Fruit fly (Drosophila melanogaster): ENCODE data around the gene Cyp4ae1.
A peak's percentile ranks its signal among the peaks of the same experiment; 100 is the strongest.

The Cyp4ae1 gene

dm6 chrX:2222181-2222790 lies 43.5 kb downstream of the Cyp4ae1 start, which contains the start of gene Vinc (continued):
- TF ChIP-seq zen (tag; optimal IDR thresholded peaks at IDR 0.05) (peak; percentile 61), CG10147 (GFP tag; optimal IDR thresholded peaks at IDR 0.05) (peak; percentile 91), Myb (GFP tag; optimal IDR thresholded peaks at IDR 0.05) (peak; percentile 58), Hmx (GFP tag; optimal IDR thresholded peaks at IDR 0.05) (peak; percentile 76), pnt (GFP tag; optimal IDR thresholded peaks at IDR 0.05) (peak; percentile 85), ara (GFP tag; IDR thresholded peaks at IDR 0.05) (no peak), CG6854 (GFP tag; optimal IDR thresholded peaks at IDR 0.05) (peak; percentile 92), slbo (GFP tag; IDR thresholded peaks at IDR 0.05) (peak; percentile 78), CG10979 (tag; optimal IDR thresholded peaks at IDR 0.05) (peak; percentile 89), CG15269 (tag; optimal IDR thresholded peaks at IDR 0.05) (peak; percentile 86), CG4854 (GFP tag; optimal IDR thresholded peaks at IDR 0.05) (peak; percentile 73), unc-4 (GFP tag; IDR thresholded peaks at IDR 0.05; ENCODE audit: partially characterized antibody) (no peak), grn (GFP tag; optimal IDR thresholded peaks at IDR 0.05) (no peak), gt (GFP tag; IDR thresholded peaks at IDR 0.05) (no peak), sc (optimal IDR thresholded peaks at IDR 0.05) (no peak), sc (GFP tag; optimal IDR thresholded peaks at IDR 0.05) (peak; percentile 59), toy (GFP tag; IDR thresholded peaks at IDR 0.05) (no peak; the same call in 1 of the 2 replicates), CHES-1-like (GFP tag; optimal IDR thresholded peaks at IDR 0.05) (peak; percentile 58), dmrt99B (tag; optimal IDR thresholded peaks at IDR 0.05) (peak; percentile 80), Neu2 (GFP tag; optimal IDR thresholded peaks at IDR 0.05; ENCODE audit: borderline replicate concordance) (peak; percentile 58), Sin3A (optimal IDR thresholded peaks at IDR 0.05) (no peak), CG3065 (GFP tag; optimal IDR thresholded peaks at IDR 0.05) (no peak), CG1602 (GFP tag; optimal IDR thresholded peaks at IDR 0.05) (peak; percentile 60), Oli (tag; optimal IDR thresholded peaks at IDR 0.05) (peak; percentile 81), Sox100B (GFP tag; optimal IDR thresholded peaks at IDR 0.05) (no peak), cwo (GFP tag; optimal IDR thresholded peaks at IDR 0.05) (peak; percentile 91), nerfin-1 (tag; optimal IDR thresholded peaks at IDR 0.05) (peak; percentile 86), pita (GFP tag; optimal IDR thresholded peaks at IDR 0.05) (no peak), Ets97D (GFP tag; optimal IDR thresholded peaks at IDR 0.05) (peak; percentile 65), pfk (GFP tag; optimal IDR thresholded peaks at IDR 0.05) (no peak), CG15696 (tag; optimal IDR thresholded peaks at IDR 0.05) (peak; percentile 73), CG8765 (GFP tag; IDR thresholded peaks at IDR 0.05) (peak; percentile 50; the same call in 1 of the 2 replicates), row (GFP tag; IDR thresholded peaks at IDR 0.05) (peak; percentile 98), mam (GFP tag; optimal IDR thresholded peaks at IDR 0.05) (peak; percentile 93), br (optimal IDR thresholded peaks at IDR 0.05) (no peak), Vsx1 (GFP tag; optimal IDR thresholded peaks at IDR 0.05) (no peak), ken (GFP tag; IDR thresholded peaks at IDR 0.05) (peak; percentile 61; the same call in 1 of the 3 replicates), wek (GFP tag; optimal IDR thresholded peaks at IDR 0.05) (no peak), abd-A (tag; optimal IDR thresholded peaks at IDR 0.05) (no peak), cg (GFP tag; optimal IDR thresholded peaks at IDR 0.05) (peak; percentile 71), PHDP (tag; optimal IDR thresholded peaks at IDR 0.05) (no peak), CG11398 (GFP tag; optimal IDR thresholded peaks at IDR 0.05) (peak; percentile 64), gcm2 (GFP tag; optimal IDR thresholded peaks at IDR 0.05) (peak; percentile 60), Rfx (GFP tag; IDR thresholded peaks at IDR 0.05) (peak; percentile 94), CG31365 (tag; optimal IDR thresholded peaks at IDR 0.05) (peak; percentile 62), CG16813 (GFP tag; IDR thresholded peaks at IDR 0.05; ENCODE audit: partially characterized antibody) (peak; percentile 49; the same call in 2 of the 3 replicates), CG15601 (tag; optimal IDR thresholded peaks at IDR 0.05) (peak; percentile 54), CG8388 (GFP tag; optimal IDR thresholded peaks at IDR 0.05) (peak; percentile 49), lmd (GFP tag; IDR thresholded peaks at IDR 0.05) (peak; percentile 85), usp (GFP tag; optimal IDR thresholded peaks at IDR 0.05) (no peak), CG13894 (tag; optimal IDR thresholded peaks at IDR 0.05) (peak; percentile 93)
